Worm (Caenorhabditis elegans): Measurements from ENCODE around the gene F49E12.12.

Gene F49E12.12

ce11 chrII:8428947-8429919, 47.9 kb downstream of the F49E12.12 start:
- TF ChIP-seq K09A11.1 (tag; optimal IDR thresholded peaks at IDR 0.05; ENCODE audit: insufficient read depth) (no peak), che-1 (tag; optimal IDR thresholded peaks at IDR 0.05) (no peak), dve-1 (tag; optimal IDR thresholded peaks at IDR 0.05) (no peak), ama-1 (optimal IDR thresholded peaks at IDR 0.05) (no peak), ceh-2 (tag; optimal IDR thresholded peaks at IDR 0.05) (no peak), ceh-45 (GFP tag; IDR thresholded peaks at IDR 0.05) (no peak), ceh-34 (tag; optimal IDR thresholded peaks at IDR 0.05) (no peak), F13H6.1 (tag; optimal IDR thresholded peaks at IDR 0.05) (no peak), ceh-14 (tag; optimal IDR thresholded peaks at IDR 0.05) (no peak)

ce11 chrII:8431954-8432353, 50.7 kb downstream of the F49E12.12 start, which contains the start of gene acp-2:
acp-2 (minus strand) TSS chrII:8432054.
- no peak for TF ChIP-seq ceh-18 (tag; optimal IDR thresholded peaks at IDR 0.05)
- TF ChIP-seq sox-2 (GFP tag; IDR thresholded peaks at IDR 0.05), result no peak
- TF ChIP-seq pros-1 (tag; optimal IDR thresholded peaks at IDR 0.05), result no peak
- no peak for TF ChIP-seq ceh-22 (tag; optimal IDR thresholded peaks at IDR 0.05)
- no peak for TF ChIP-seq hlh-6 (tag; optimal IDR thresholded peaks at IDR 0.05)
- TF ChIP-seq hlh-13 (GFP tag; optimal IDR thresholded peaks at IDR 0.05), result no peak

Data from whole organism, late embryonic.